Worm (Caenorhabditis elegans) whole organism, L4 larva: ENCODE results near the gene dmsr-16.

Experiments used
- ces-1 ChIP-seq: fragments of 150-350 bp; sonication (generic microtip); optimal IDR thresholded peaks from 4 replicates; lab custom pipeline; 2014; ENCODE audit warnings: missing biosample characterization, missing genetic modification reagents, missing genetic modification characterization
- daf-16 ChIP-seq, 3 experiments: sonication (generic microtip); optimal IDR thresholded peaks; 2 replicates each; lab custom pipeline; 2016 to 2017; ENCODE audit warnings: missing genetic modification characterization in 3 of 3, missing genetic modification reagents in 3 of 3, mild to moderate bottlenecking in 2 of 3, missing compliant biosample characterization in 2 of 3, missing biosample characterization in 1 of 3, moderate library complexity in 1 of 3
- fkh-10 ChIP-seq: fragments of 150-350 bp; optimal IDR thresholded peaks from 2 replicates; lab custom pipeline; 2014; ENCODE audit warnings: missing biosample characterization, missing genetic modification reagents, missing genetic modification characterization
- nhr-42 ChIP-seq: fragments of 200-800 bp; sonication (Bioruptor generic); IDR thresholded peaks from 2 replicates; pipeline ENCODE4 v1.3.6; 2022; ENCODE audit warnings: missing genetic modification characterization, missing compliant biosample characterization
- unc-62 ChIP-seq, 3 experiments: fragments of 150-350 bp in 1 of 3; sonication (generic microtip); optimal IDR thresholded peaks in 2 of 3; peaks in 1 of 3; 1 replicate in 1 of 3; 2 replicates in 2 of 3; lab custom pipeline; 2014 to 2017; ENCODE audit warnings: missing biosample characterization in 3 of 3, missing genetic modification characterization in 3 of 3, missing genetic modification reagents in 3 of 3, missing genotype in 1 of 3
- ztf-11 ChIP-seq: fragments of 150-350 bp; optimal IDR thresholded peaks from 2 replicates; lab custom pipeline; 2014; ENCODE audit warnings: missing biosample characterization, missing genetic modification characterization

DNA sequence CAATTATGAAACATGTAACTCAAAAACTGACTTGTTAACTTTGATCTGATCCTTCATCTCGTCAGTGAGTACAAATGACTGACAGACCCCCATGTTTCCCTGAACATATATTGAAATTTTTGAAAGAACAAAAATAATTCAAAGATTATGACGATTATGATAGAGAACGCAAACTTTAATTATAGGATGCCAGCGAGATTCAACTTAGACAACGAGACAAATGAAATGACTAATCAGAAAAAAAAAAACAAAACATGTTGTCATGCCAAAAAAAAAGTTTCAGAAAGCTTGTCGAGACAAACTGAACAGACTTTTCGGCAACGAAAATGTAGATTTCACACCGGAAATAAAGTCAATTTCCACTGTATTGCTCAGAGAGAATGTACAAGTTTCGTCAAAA, 45.8 kb upstream of the dmsr-16 start, which contains the start of gene gpa-10:
- TF ChIP-seq ces-1 (GFP tag; lab: Kevin White, UChicago) (no peak), nhr-42 (GFP tag; lab: Robert Waterston, UW) (no peak), daf-16 (GFP tag; optimal IDR thresholded peaks at IDR 0.05; lab: Kevin White, UChicago) (no peak), daf-16 (tag; optimal IDR thresholded peaks at IDR 0.05; lab: Kevin White, UChicago) (no peak), ztf-11 (tag; lab: Kevin White, UChicago) (no peak), fkh-10 (GFP tag; lab: Kevin White, UChicago) (no peak), unc-62 (GFP tag; optimal IDR thresholded peaks at IDR 0.05 in 1 of 2; lab: Kevin White, UChicago) (no peak), unc-62 (tag; optimal IDR thresholded peaks at IDR 0.05; lab: Kevin White, UChicago) (no peak)
